Fruit fly (Drosophila melanogaster) S2 (cell line): ENCODE results near the gene ScpX.

Experiments
- CG8478 ChIP-seq: fragments of >200 bp; optimal IDR thresholded peaks from 2 replicates; lab custom pipeline; 2018
- CTCF ChIP-seq, 2 experiments: fragments of >200 bp; optimal IDR thresholded peaks; 2 replicates each; lab custom pipeline; 2018

dm6 chr2L:18796446-18796845 is 34.6 kb upstream of the ScpX start:
- TF ChIP-seq CTCF (optimal IDR thresholded peaks at IDR 0.05; lab: Kevin White, UChicago) (no peak), CG8478 (lab: Kevin White, UChicago) (no peak)
